Worm (Caenorhabditis elegans) whole organism, L1 larva: ENCODE data around the gene F20D1.22.

Experiments used
- C04F5.9 ChIP-seq: sonication (generic microtip); optimal IDR thresholded peaks from 2 replicates; lab custom pipeline; 2016; ENCODE audit warnings: missing genetic modification characterization, missing compliant biosample characterization
- C16A3.4 ChIP-seq: fragments of 150-350 bp; optimal IDR thresholded peaks from 2 replicates; lab custom pipeline; 2014; ENCODE audit warnings: missing biosample characterization, missing genetic modification characterization
- F16B12.6 ChIP-seq: fragments of 150-350 bp; optimal IDR thresholded peaks from 2 replicates; lab custom pipeline; 2014; ENCODE audit warnings: missing biosample characterization, missing genetic modification characterization
- aha-1 ChIP-seq: fragments of 150-350 bp; optimal IDR thresholded peaks from 2 replicates; lab custom pipeline; 2014; ENCODE audit warnings: missing biosample characterization, missing genetic modification characterization
- alr-1 ChIP-seq: fragments of 200-800 bp; sonication (Bioruptor generic); optimal IDR thresholded peaks from 2 replicates; lab custom pipeline; 2018; ENCODE audit warnings: borderline replicate concordance, mild to moderate bottlenecking, missing genetic modification characterization, missing compliant biosample characterization
- aly-2 ChIP-seq: fragments of 150-350 bp; optimal IDR thresholded peaks from 2 replicates; lab custom pipeline; 2014; ENCODE audit warnings: missing biosample characterization, missing genetic modification characterization
- ama-1 ChIP-seq: fragments of 150-350 bp; optimal IDR thresholded peaks from 2 replicates; lab custom pipeline; 2014
- ceh-63 ChIP-seq: fragments of 200-800 bp; sonication (Bioruptor generic); optimal IDR thresholded peaks from 2 replicates; lab custom pipeline; 2018; ENCODE audit warnings: mild to moderate bottlenecking, missing genetic modification characterization, missing compliant biosample characterization
- ceh-82 ChIP-seq, 3 experiments: fragments of 150-350 bp in 1 of 3; sonication (generic microtip) in 2 of 3; optimal IDR thresholded peaks; 2 replicates each; lab custom pipeline; 2014 to 2017; ENCODE audit warnings: missing biosample characterization in 3 of 3, missing genetic modification characterization in 3 of 3
- ceh-88 ChIP-seq: fragments of 200-800 bp; sonication (Bioruptor generic); IDR thresholded peaks from 2 replicates; pipeline ENCODE4 v1.3.6; 2022; ENCODE audit warnings: missing genetic modification characterization, missing compliant biosample characterization
- ceh-90 ChIP-seq: sonication (generic microtip); optimal IDR thresholded peaks from 2 replicates; lab custom pipeline; 2016; ENCODE audit warnings: missing genetic modification characterization, missing compliant biosample characterization
- dsc-1 ChIP-seq: sonication (generic microtip); optimal IDR thresholded peaks from 2 replicates; lab custom pipeline; 2016; ENCODE audit warnings: mild to moderate bottlenecking, missing genetic modification characterization, missing compliant biosample characterization
- efl-1 ChIP-seq, 4 experiments: fragments of 150-350 bp; optimal IDR thresholded peaks in 3 of 4; peaks in 1 of 4; 1 replicate in 1 of 4; 2 replicates in 3 of 4; lab custom pipeline; 2014; ENCODE audit warnings: missing biosample characterization in 2 of 4, missing genetic modification characterization in 2 of 4, missing genetic modification reagents in 2 of 4
- egl-13 ChIP-seq: sonication (generic microtip); optimal IDR thresholded peaks from 2 replicates; lab custom pipeline; 2016; ENCODE audit warnings: missing genotype, missing genetic modification reagents, missing genetic modification characterization, missing compliant biosample characterization
- egl-27 ChIP-seq, 2 experiments: fragments of 150-350 bp in 1 of 2; sonication (generic microtip); optimal IDR thresholded peaks; 3 replicates each; lab custom pipeline; 2017 to 2018; ENCODE audit warnings: missing biosample characterization in 2 of 2, missing genetic modification characterization in 2 of 2, missing genetic modification reagents in 2 of 2
- ets-5 ChIP-seq: fragments of 200-800 bp; sonication (Bioruptor generic); IDR thresholded peaks from 2 replicates; pipeline ENCODE4 v1.3.6; 2022; ENCODE audit warnings: missing genetic modification characterization, missing compliant biosample characterization
- fkh-8 ChIP-seq: sonication (generic microtip); optimal IDR thresholded peaks from 2 replicates; lab custom pipeline; 2016; ENCODE audit warnings: mild to moderate bottlenecking, missing genetic modification characterization, missing compliant biosample characterization
- fos-1 ChIP-seq: fragments of 150-350 bp; optimal IDR thresholded peaks from 2 replicates; lab custom pipeline; 2014; ENCODE audit warnings: missing biosample characterization, missing genetic modification characterization
- hpl-2 ChIP-seq: fragments of 150-350 bp; optimal IDR thresholded peaks from 2 replicates; lab custom pipeline; 2014; ENCODE audit warnings: missing biosample characterization, missing genetic modification reagents, missing genetic modification characterization
- irx-1 ChIP-seq: sonication (generic microtip); optimal IDR thresholded peaks from 2 replicates; lab custom pipeline; 2016; ENCODE audit warnings: missing genetic modification characterization, missing compliant biosample characterization
- isw-1 ChIP-seq: fragments of 200-800 bp; sonication (Bioruptor generic); IDR thresholded peaks from 2 replicates; pipeline ENCODE4 v1.3.6; 2022; ENCODE audit warnings: missing genetic modification characterization, missing compliant biosample characterization
- jun-1 ChIP-seq: fragments of 150-350 bp; optimal IDR thresholded peaks from 2 replicates; lab custom pipeline; 2014; ENCODE audit warnings: missing biosample characterization, missing genetic modification reagents, missing genetic modification characterization
- lin-13 ChIP-seq: fragments of 150-350 bp; optimal IDR thresholded peaks from 2 replicates; lab custom pipeline; 2014; ENCODE audit warnings: missing biosample characterization, missing genetic modification reagents, missing genetic modification characterization
- lin-14 ChIP-seq: fragments of 200-800 bp; sonication (Bioruptor generic); optimal IDR thresholded peaks from 2 replicates; lab custom pipeline; 2018; ENCODE audit warnings: mild to moderate bottlenecking, missing genetic modification characterization, moderate library complexity, missing compliant biosample characterization
- mab-9 ChIP-seq: fragments of 200-800 bp; sonication (Bioruptor generic); IDR thresholded peaks from 2 replicates; pipeline ENCODE4 v1.3.6; 2022; ENCODE audit warnings: missing genetic modification reagents, missing genetic modification characterization, missing compliant biosample characterization
- mef-2 ChIP-seq: fragments of 150-350 bp; optimal IDR thresholded peaks from 2 replicates; lab custom pipeline; 2014; ENCODE audit warnings: missing biosample characterization, missing genetic modification characterization
- nhr-12 ChIP-seq: sonication (generic microtip); optimal IDR thresholded peaks from 2 replicates; lab custom pipeline; 2017; ENCODE audit warnings: missing biosample characterization, missing genetic modification characterization
- nhr-28 ChIP-seq: fragments of 150-350 bp; optimal IDR thresholded peaks from 2 replicates; lab custom pipeline; 2014; ENCODE audit warnings: missing biosample characterization, missing genetic modification characterization
- nhr-47 ChIP-seq: sonication (generic microtip); optimal IDR thresholded peaks from 2 replicates; lab custom pipeline; 2016; ENCODE audit warnings: mild to moderate bottlenecking, missing genetic modification characterization, moderate library complexity, missing compliant biosample characterization
- nhr-71 ChIP-seq: sonication (generic microtip); optimal IDR thresholded peaks from 2 replicates; lab custom pipeline; 2016; ENCODE audit warnings: mild to moderate bottlenecking, missing genetic modification characterization, moderate library complexity, missing compliant biosample characterization
- nhr-76 ChIP-seq: sonication (generic microtip); optimal IDR thresholded peaks from 2 replicates; lab custom pipeline; 2017; ENCODE audit warnings: missing biosample characterization, missing genetic modification characterization
- pag-3 ChIP-seq: sonication (generic microtip); optimal IDR thresholded peaks from 2 replicates; lab custom pipeline; 2017; ENCODE audit warnings: missing genetic modification characterization, mild to moderate bottlenecking, missing compliant biosample characterization, antibody characterized with exemption, borderline replicate concordance; ENCODE audit not compliant: insufficient read depth
- rnt-1 ChIP-seq: sonication (generic microtip); optimal IDR thresholded peaks from 2 replicates; lab custom pipeline; 2016; ENCODE audit warnings: mild to moderate bottlenecking, missing genetic modification characterization, moderate library complexity, missing compliant biosample characterization
- snpc-4 ChIP-seq: fragments of 150-350 bp; optimal IDR thresholded peaks from 2 replicates; lab custom pipeline; 2014; ENCODE audit warnings: missing biosample characterization, missing genetic modification characterization
- snu-23 ChIP-seq: sonication (generic microtip); optimal IDR thresholded peaks from 2 replicates; lab custom pipeline; 2016; ENCODE audit warnings: missing genetic modification characterization, missing compliant biosample characterization
- swsn-7 ChIP-seq: sonication (generic microtip); optimal IDR thresholded peaks from 2 replicates; lab custom pipeline; 2016; ENCODE audit warnings: missing genetic modification characterization, missing compliant biosample characterization
- unc-130 ChIP-seq: fragments of 150-350 bp; optimal IDR thresholded peaks from 2 replicates; lab custom pipeline; 2017; ENCODE audit warnings: missing biosample characterization, missing genetic modification characterization, inconsistent platforms
- unc-30 ChIP-seq: sonication (generic microtip); optimal IDR thresholded peaks from 2 replicates; lab custom pipeline; 2017; ENCODE audit warnings: missing biosample characterization, missing genetic modification characterization
- unc-62 ChIP-seq: fragments of 150-350 bp; optimal IDR thresholded peaks from 2 replicates; lab custom pipeline; 2014; ENCODE audit warnings: missing biosample characterization, missing genetic modification reagents, missing genetic modification characterization
- unc-86 ChIP-seq: sonication (generic microtip); optimal IDR thresholded peaks from 2 replicates; lab custom pipeline; 2016; ENCODE audit warnings: missing genetic modification characterization, missing compliant biosample characterization
- unc-98 ChIP-seq: fragments of 200-800 bp; sonication (Bioruptor generic); IDR thresholded peaks from 2 replicates; pipeline ENCODE4 v1.3.6; 2022; ENCODE audit warnings: missing genetic modification characterization, missing compliant biosample characterization
- xbp-1 ChIP-seq: sonication (generic microtip); optimal IDR thresholded peaks from 2 replicates; lab custom pipeline; 2016; ENCODE audit warnings: missing genetic modification characterization, missing compliant biosample characterization
- zag-1 ChIP-seq: fragments of 150-350 bp; optimal IDR thresholded peaks from 2 replicates; lab custom pipeline; 2014; ENCODE audit warnings: missing biosample characterization, missing genetic modification characterization
- zip-4 ChIP-seq: fragments of 200-800 bp; sonication (Bioruptor generic); optimal IDR thresholded peaks from 2 replicates; lab custom pipeline; 2018; ENCODE audit warnings: mild to moderate bottlenecking, missing genetic modification characterization, moderate library complexity, missing compliant biosample characterization
- ztf-11 ChIP-seq, 2 experiments: sonication (generic microtip); optimal IDR thresholded peaks; 2 replicates each; lab custom pipeline; 2016 to 2017; ENCODE audit warnings: missing genetic modification characterization in 2 of 2, missing biosample characterization in 1 of 2, missing compliant biosample characterization in 1 of 2
- ztf-4 ChIP-seq: fragments of 150-350 bp; optimal IDR thresholded peaks from 2 replicates; lab custom pipeline; 2014; ENCODE audit warnings: missing biosample characterization, missing genetic modification characterization

F20D1.22 gene

ce11 chrX:14978756-14979155, 12.1 kb downstream of the F20D1.22 start (continued):
- TF ChIP-seq ets-5 (GFP tag; lab: Robert Waterston, UW) (no peak), zag-1 (no peak), egl-27 (tag; optimal IDR thresholded peaks at IDR 0.05; lab: Kevin White, UChicago) (no peak), fkh-8 (tag; lab: Kevin White, UChicago) (no peak), nhr-76 (tag; lab: Kevin White, UChicago) (no peak), nhr-47 (peak; percentile 36), xbp-1 (no peak), ceh-63 (no peak), irx-1 (no peak), unc-130 (tag; lab: Kevin White, UChicago) (no peak), aha-1 (tag; lab: Kevin White, UChicago) (no peak), nhr-12 (tag; lab: Kevin White, UChicago) (no peak), ama-1 (lab: Kevin White, UChicago) (peak; percentile 68), lin-14 (GFP tag; lab: Kevin White, UChicago) (peak; percentile 53)

- TF ChIP-seq ceh-90 (tag; lab: Kevin White, UChicago) = no peak
- TF ChIP-seq ztf-4 (tag; lab: Kevin White, UChicago) = no peak
- no peak for TF ChIP-seq unc-86 (tag; lab: Kevin White, UChicago)
- TF ChIP-seq jun-1 (tag; lab: Kevin White, UChicago) = no peak
- TF ChIP-seq unc-130 (tag; lab: Kevin White, UChicago) = no peak
These were observed 12.8 kb downstream of the F20D1.22 start, which contains the start of gene emre-1 for ce11 chrX:14979388-14979787. Gene emre-1, plus strand, starts transcription at chrX:14979688.

- TF ChIP-seq F16B12.6 (tag; lab: Kevin White, UChicago) (no peak), efl-1 (optimal IDR thresholded peaks at IDR 0.05; lab: Kevin White, UChicago) (no peak), efl-1 (GFP tag; optimal IDR thresholded peaks at IDR 0.05 in 1 of 2; lab: Kevin White, UChicago) (peak in 1 of 2 experiments; percentile 85)
- TF ChIP-seq, all 84 proteins: peak for 1
These were observed 15.9 kb downstream of the F20D1.22 start, which contains the start of gene plp-2 for ce11 chrX:14982525-14982924. Gene plp-2, minus strand, starts transcription at chrX:14982804.

DNA sequence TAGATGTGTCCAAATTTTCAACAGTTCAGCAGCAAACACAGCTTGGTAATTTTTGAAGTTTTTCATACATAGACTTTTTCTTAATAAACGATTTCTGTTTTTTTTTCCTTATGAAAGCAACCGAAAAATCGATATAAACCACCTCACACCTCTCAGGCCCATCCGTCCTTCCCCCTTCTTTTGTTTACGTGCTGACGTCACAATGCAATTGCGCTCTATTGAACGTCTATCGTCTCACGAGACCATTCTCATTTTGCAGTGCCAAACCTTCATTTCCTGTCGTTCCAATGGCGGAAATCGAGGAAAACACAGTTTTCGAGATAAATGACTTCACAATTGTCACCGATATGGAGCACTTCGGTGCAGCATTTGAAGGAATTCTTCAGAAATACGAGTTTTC, 16.7 kb downstream of the F20D1.22 start, which contains the start of gene rbg-1:
rbg-1 (plus strand) TSS at position 260 of the 400 bp plus-strand sequence.
- TF ChIP-seq efl-1 (optimal IDR thresholded peaks at IDR 0.05; lab: Kevin White, UChicago) = peak; percentile 47 to 58
- TF ChIP-seq efl-1 (GFP tag; optimal IDR thresholded peaks at IDR 0.05 in 1 of 2; lab: Kevin White, UChicago) = peak; percentile 22 to 95
- no peak for TF ChIP-seq aly-2 (tag; lab: Kevin White, UChicago)
- TF ChIP-seq pag-3 (tag; lab: Kevin White, UChicago) = no peak
- TF ChIP-seq dsc-1 (tag; lab: Kevin White, UChicago) = peak; percentile 14
- peak; percentile 68 for TF ChIP-seq lin-13 (GFP tag; lab: Kevin White, UChicago)
- TF ChIP-seq nhr-47 = peak; percentile 65
- TF ChIP-seq fos-1 (tag; lab: Kevin White, UChicago) = peak; percentile 8
- TF ChIP-seq nhr-71 = peak; percentile 84
- peak; percentile 40; the same call in 1 of the 2 replicates for TF ChIP-seq isw-1 (GFP tag; lab: Robert Waterston, UW)
- no peak for TF ChIP-seq ztf-11 (tag; optimal IDR thresholded peaks at IDR 0.05; lab: Kevin White, UChicago)
- no peak for TF ChIP-seq ztf-4 (tag; lab: Kevin White, UChicago)
- TF ChIP-seq ets-5 (GFP tag; lab: Robert Waterston, UW) = no peak
- TF ChIP-seq xbp-1 = peak; percentile 84
- TF ChIP-seq egl-13 = no peak
- peak; percentile 79 for TF ChIP-seq C16A3.4 (tag; lab: Kevin White, UChicago)
- TF ChIP-seq snpc-4 = peak; percentile 64
- peak; percentile 78 for TF ChIP-seq rnt-1 (tag; lab: Kevin White, UChicago)
- TF ChIP-seq unc-62 = no peak
- no peak for TF ChIP-seq unc-98 (GFP tag; lab: Robert Waterston, UW)
- peak; percentile 88 for TF ChIP-seq snu-23 (GFP tag; lab: Kevin White, UChicago)
- TF ChIP-seq nhr-28 (tag; lab: Kevin White, UChicago) = no peak
- TF ChIP-seq swsn-7 (tag; lab: Kevin White, UChicago) = peak; percentile 70
- no peak for TF ChIP-seq ceh-88 (GFP tag; lab: Robert Waterston, UW)
- TF ChIP-seq ceh-90 (tag; lab: Kevin White, UChicago) = no peak
- TF ChIP-seq zip-4 (GFP tag; lab: Kevin White, UChicago) = no peak
- no peak for TF ChIP-seq alr-1 (tag; lab: Kevin White, UChicago)
- TF ChIP-seq lin-14 (GFP tag; lab: Kevin White, UChicago) = peak; percentile 91
- peak in 2 of 3 experiments; percentile 39 to 77 for TF ChIP-seq ceh-82 (tag; optimal IDR thresholded peaks at IDR 0.05; lab: Kevin White, UChicago)
- peak; percentile 10 for TF ChIP-seq mef-2 (tag; lab: Kevin White, UChicago)
- peak; percentile 53 for TF ChIP-seq unc-86 (tag; lab: Kevin White, UChicago)
- no peak for TF ChIP-seq mab-9 (GFP tag; lab: Robert Waterston, UW)
- no peak for TF ChIP-seq aha-1 (tag; lab: Kevin White, UChicago)
- TF ChIP-seq C04F5.9 (tag; lab: Kevin White, UChicago) = no peak
- no peak for TF ChIP-seq unc-30 (tag; lab: Kevin White, UChicago)
- TF ChIP-seq hpl-2 = peak; percentile 11
